Fruit fly (Drosophila melanogaster) whole organism, wandering third instar larva: ENCODE measurements around the gene CG16815.

Experiments used
- Abd-B ChIP-seq: fragments of >200 bp; optimal IDR thresholded peaks from 2 replicates; lab custom pipeline; 2017; ENCODE audit warnings: missing biosample characterization, missing genetic modification characterization
- CG32264 ChIP-seq: fragments of 200-800 bp; sonication (Bioruptor generic); optimal IDR thresholded peaks from 2 replicates; lab custom pipeline; 2016; ENCODE audit warnings: missing biosample characterization, missing genetic modification characterization
- CG9705 ChIP-seq: fragments of 200-800 bp; sonication (Bioruptor generic); optimal IDR thresholded peaks from 2 replicates; lab custom pipeline; 2018; ENCODE audit warnings: missing biosample characterization, mild to moderate bottlenecking, missing genetic modification characterization
- CrebA ChIP-seq: fragments of 200-800 bp; sonication (Bioruptor generic); optimal IDR thresholded peaks from 2 replicates; lab custom pipeline; 2016; ENCODE audit warnings: missing biosample characterization, mild to moderate bottlenecking, missing genetic modification characterization, borderline replicate concordance
- Dfd ChIP-seq: fragments of >200 bp; optimal IDR thresholded peaks from 2 replicates; lab custom pipeline; 2017; ENCODE audit warnings: missing biosample characterization, missing genetic modification characterization
- Dif ChIP-seq: fragments of 200-275, 200-300 bp; sonication (Bioruptor generic); optimal IDR thresholded peaks from 2 replicates; lab custom pipeline; 2018; ENCODE audit warnings: missing biosample characterization, missing genetic modification characterization; ENCODE audit not compliant: partially characterized antibody
- GATAd ChIP-seq: sonication (Bioruptor generic); optimal IDR thresholded peaks from 2 replicates; lab custom pipeline; 2016; ENCODE audit warnings: missing biosample characterization, missing genetic modification characterization
- Hnf4 ChIP-seq: fragments of 200-800 bp; sonication (Bioruptor generic); optimal IDR thresholded peaks from 2 replicates; lab custom pipeline; 2016; ENCODE audit warnings: missing biosample characterization, mild to moderate bottlenecking, missing genetic modification characterization
- Hr78 ChIP-seq: fragments of >200 bp; optimal IDR thresholded peaks from 2 replicates; lab custom pipeline; 2017; ENCODE audit warnings: missing biosample characterization, missing genetic modification characterization
- Hr83 ChIP-seq: fragments of 200-300 bp; sonication (Bioruptor generic); optimal IDR thresholded peaks from 2 replicates; lab custom pipeline; 2016; ENCODE audit warnings: missing biosample characterization, mild to moderate bottlenecking, missing genetic modification characterization, moderate library complexity; ENCODE audit not compliant: poor library complexity, severe bottlenecking
- Jra ChIP-seq: sonication (Bioruptor generic); optimal IDR thresholded peaks from 2 replicates; lab custom pipeline; 2016; ENCODE audit warnings: missing biosample characterization, missing genetic modification characterization
- Mio ChIP-seq: sonication (Bioruptor generic); optimal IDR thresholded peaks from 2 replicates; lab custom pipeline; 2016; ENCODE audit warnings: missing biosample characterization, missing genetic modification characterization
- Myc ChIP-seq: fragments of >200 bp; optimal IDR thresholded peaks from 2 replicates; lab custom pipeline; 2017
- N ChIP-seq: fragments of >200 bp; optimal IDR thresholded peaks from 2 replicates; lab custom pipeline; 2018; ENCODE audit warnings: missing biosample characterization, missing external identifiers, missing genetic modification characterization
- Sp1 ChIP-seq: fragments of 200-800 bp; sonication (Bioruptor generic); optimal IDR thresholded peaks from 3 replicates; lab custom pipeline; 2019; ENCODE audit warnings: missing biosample characterization, mild to moderate bottlenecking, missing genetic modification characterization, moderate library complexity
- Vsx2 ChIP-seq: fragments of 200-300, 225-300 bp; sonication (Bioruptor generic); optimal IDR thresholded peaks from 2 replicates; lab custom pipeline; 2018; ENCODE audit warnings: missing biosample characterization, missing genetic modification characterization; ENCODE audit not compliant: partially characterized antibody
- br ChIP-seq: fragments of 200-800 bp; sonication (Bioruptor generic); optimal IDR thresholded peaks from 2 replicates; lab custom pipeline; 2016; ENCODE audit warnings: missing biosample characterization, missing genetic modification characterization
- brk ChIP-seq: fragments of 200-800 bp; sonication (Bioruptor generic); optimal IDR thresholded peaks from 2 replicates; lab custom pipeline; 2016; ENCODE audit warnings: missing biosample characterization, mild to moderate bottlenecking, missing genetic modification characterization
- dl ChIP-seq, 2 experiments: fragments of 175-275, 200-275 bp in 1 of 2; fragments of 200-275 bp in 1 of 2; sonication (Bioruptor generic); optimal IDR thresholded peaks; lab custom pipeline; 2018; ENCODE audit warnings: mild to moderate bottlenecking in 2 of 2, missing biosample characterization in 2 of 2, missing genetic modification characterization in 2 of 2, moderate library complexity in 2 of 2; ENCODE audit not compliant: partially characterized antibody in 2 of 2, insufficient read depth in 1 of 2
- dmrt93B ChIP-seq: fragments of 200-800 bp; sonication (Bioruptor generic); optimal IDR thresholded peaks from 2 replicates; lab custom pipeline; 2018; ENCODE audit warnings: missing biosample characterization, mild to moderate bottlenecking, missing genetic modification characterization
- dsf ChIP-seq: sonication (Bioruptor generic); optimal IDR thresholded peaks from 2 replicates; lab custom pipeline; 2016; ENCODE audit warnings: missing biosample characterization, missing genetic modification characterization, borderline replicate concordance
- ey ChIP-seq: fragments of 200-800 bp; sonication (Bioruptor generic); optimal IDR thresholded peaks from 2 replicates; lab custom pipeline; 2016; ENCODE audit warnings: missing biosample characterization, missing genetic modification characterization
- foxo ChIP-seq, 2 experiments: fragments of 200-800 bp; sonication (Bioruptor generic); optimal IDR thresholded peaks; 2 replicates in 1 of 2; 3 replicates in 1 of 2; lab custom pipeline; 2016 to 2017; ENCODE audit warnings: missing biosample characterization in 2 of 2, missing genetic modification characterization in 2 of 2
- h ChIP-seq: fragments of 200-800 bp; sonication (Bioruptor generic); optimal IDR thresholded peaks from 3 replicates; lab custom pipeline; 2016; ENCODE audit warnings: missing biosample characterization, mild to moderate bottlenecking, missing genetic modification characterization
- jim ChIP-seq: fragments of 175-275, 200-325 bp; sonication (Bioruptor generic); optimal IDR thresholded peaks from 2 replicates; lab custom pipeline; 2016; ENCODE audit warnings: missing biosample characterization, mild to moderate bottlenecking, missing genetic modification characterization
- pan ChIP-seq: fragments of >200 bp; optimal IDR thresholded peaks from 2 replicates; lab custom pipeline; 2017
- psq ChIP-seq: fragments of 200-800 bp; sonication (Bioruptor generic); optimal IDR thresholded peaks from 3 replicates; lab custom pipeline; 2017; ENCODE audit warnings: missing biosample characterization, mild to moderate bottlenecking, missing genetic modification characterization, moderate library complexity
- rgr ChIP-seq: fragments of 200-800 bp; sonication (Bioruptor generic); optimal IDR thresholded peaks from 3 replicates; lab custom pipeline; 2016; ENCODE audit warnings: missing biosample characterization, mild to moderate bottlenecking, missing genetic modification characterization
- sage ChIP-seq: fragments of 200-800 bp; sonication (Bioruptor generic); optimal IDR thresholded peaks from 2 replicates; lab custom pipeline; 2016; ENCODE audit warnings: missing biosample characterization, mild to moderate bottlenecking, missing genetic modification characterization
- tai ChIP-seq: sonication (Bioruptor generic); optimal IDR thresholded peaks from 2 replicates; lab custom pipeline; 2016; ENCODE audit warnings: missing biosample characterization, missing genetic modification characterization
- woc ChIP-seq: sonication (Bioruptor generic); optimal IDR thresholded peaks from 2 replicates; lab custom pipeline; 2016; ENCODE audit warnings: missing biosample characterization, mild to moderate bottlenecking, missing genetic modification characterization

CG16815 gene

DNA sequence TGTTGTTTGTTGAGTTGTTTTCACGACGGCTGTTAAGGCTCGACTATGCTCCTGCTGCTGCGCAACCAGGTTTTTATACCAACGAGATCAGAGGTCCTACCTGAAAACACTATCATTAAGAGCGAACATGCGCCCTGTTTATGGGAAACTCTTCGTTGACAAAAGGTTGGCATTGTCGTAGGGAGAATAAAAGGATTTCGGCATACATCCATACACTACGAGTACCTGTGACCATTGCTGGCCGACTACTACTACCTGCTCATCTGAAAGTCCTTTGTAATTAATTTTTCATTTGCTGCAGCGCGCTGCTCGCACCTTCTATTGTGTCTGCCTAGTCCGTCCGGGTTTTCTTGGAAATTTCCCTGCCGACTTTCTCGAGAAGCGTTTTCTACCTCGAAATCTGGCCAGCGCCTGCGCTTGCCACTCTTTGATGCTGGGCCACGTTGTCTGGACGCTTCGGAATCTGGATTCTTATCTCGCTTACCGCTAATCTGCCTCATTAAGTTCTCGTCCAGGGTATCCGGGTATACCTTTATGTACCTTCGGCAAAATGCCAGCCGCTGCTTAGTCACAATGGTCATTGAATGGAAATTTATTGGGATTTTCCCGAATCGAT, 4.3 kb upstream of the CG16815 start, which contains the start of gene CG15480:
Gene CG15480, minus strand, starts transcription at position 51 of the 616 bp plus-strand sequence.
- TF ChIP-seq Hnf4 (GFP tag; lab: Kevin White, UChicago) (no peak), Myc (lab: Kevin White, UChicago) (no peak), brk (no peak), CG9705 (no peak)

DNA sequence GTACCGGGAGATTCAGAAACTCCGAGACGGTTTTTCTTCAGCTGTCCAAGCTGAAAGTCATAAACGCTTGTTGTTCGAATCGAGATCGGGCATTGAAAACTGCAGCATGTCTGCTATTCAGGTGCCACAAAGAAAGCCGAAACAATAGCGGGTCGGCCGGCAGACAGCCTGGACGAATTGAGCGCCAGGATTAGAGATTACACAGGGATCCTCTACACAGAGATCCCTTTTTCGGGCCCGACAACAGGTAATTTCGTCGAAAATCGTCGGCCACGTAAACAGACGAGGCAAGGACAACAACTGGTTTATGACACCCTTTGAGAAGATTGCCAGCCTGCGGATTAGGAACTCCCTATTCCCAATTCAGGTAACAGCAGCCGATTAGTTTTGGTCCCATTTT, 2.4 kb upstream of the CG16815 start, which contains the start of gene CG16813:
Gene CG16813, plus strand, starts transcription at position 288 of the 400 bp plus-strand sequence.
- TF ChIP-seq ey (GFP tag; lab: Kevin White, UChicago) = no peak
- TF ChIP-seq Myc (lab: Kevin White, UChicago) = no peak
- no peak for TF ChIP-seq Hr78
- no peak for TF ChIP-seq h (GFP tag; lab: Kevin White, UChicago)

DNA sequence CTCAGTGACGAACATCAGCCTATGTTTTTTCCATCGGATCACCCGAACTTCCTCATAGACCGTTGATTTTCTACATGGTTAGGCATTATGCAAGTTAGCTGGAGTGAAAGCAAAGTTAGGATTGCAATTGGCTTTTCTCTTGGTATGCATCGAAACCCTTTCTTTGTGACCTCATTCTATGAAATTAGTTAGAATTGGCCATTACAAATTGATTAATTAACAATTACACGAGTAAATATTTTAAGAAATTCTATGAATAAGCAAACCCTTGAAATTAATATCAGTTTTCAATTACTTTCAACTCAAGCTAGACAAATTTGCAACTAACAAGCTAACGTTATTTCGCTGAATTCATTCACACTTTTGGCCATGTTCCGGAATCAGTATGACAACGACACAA, 2.1 kb downstream of the CG16815 start, which contains the start of gene Prosalpha6T:
Gene Prosalpha6T, plus strand, starts transcription at position 301 of the 400 bp plus-strand sequence.
- TF ChIP-seq tai = no peak
- no peak for TF ChIP-seq pan (lab: Kevin White, UChicago)
- no peak for TF ChIP-seq woc (GFP tag; lab: Kevin White, UChicago)
- no peak for TF ChIP-seq Dif (GFP tag; lab: Kevin White, UChicago)
- TF ChIP-seq Hr83 = no peak
- TF ChIP-seq, all 38 proteins: peak for 0

DNA sequence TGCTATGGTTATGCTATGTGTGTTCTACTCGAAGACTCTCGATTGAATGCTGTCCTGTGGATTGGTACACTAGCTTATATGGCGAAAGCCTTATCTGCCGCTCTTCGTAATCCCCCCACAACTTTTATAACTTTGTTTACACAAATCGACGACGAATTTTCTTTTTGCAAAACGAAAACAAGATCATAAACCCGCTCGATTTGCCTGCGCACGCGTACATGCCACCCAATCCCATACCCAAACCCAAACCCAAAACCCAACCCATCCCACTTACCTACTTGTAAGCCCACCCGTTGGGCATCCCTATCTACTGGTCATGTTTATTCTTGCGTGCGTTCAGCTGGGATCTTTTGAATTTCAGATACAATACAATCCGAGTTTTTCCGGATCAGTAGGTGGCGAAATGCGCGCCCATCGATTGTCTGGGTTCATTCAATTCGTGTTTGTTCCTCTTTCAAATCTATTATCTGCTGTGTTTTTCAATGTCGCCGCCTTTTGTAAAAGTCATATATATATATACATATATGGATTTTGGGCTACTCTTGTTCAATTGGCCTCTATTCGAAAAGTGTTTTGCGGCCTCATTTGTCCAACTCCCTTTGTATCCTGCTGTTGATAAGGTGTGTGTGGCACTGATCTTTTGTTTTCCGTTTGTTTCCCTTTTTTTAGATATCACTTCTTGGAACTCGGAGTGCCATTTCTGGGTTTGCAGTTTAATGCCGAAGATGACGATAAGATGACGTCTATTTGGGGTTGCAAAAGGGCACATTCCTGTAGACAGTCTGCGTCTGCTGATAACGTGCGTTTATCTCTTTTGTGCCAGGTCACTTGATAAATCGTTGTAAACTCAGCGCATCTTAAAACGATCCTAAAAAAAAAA, 5.2 kb downstream of the CG16815 start, which contains the start of gene Mabi:
Gene Mabi, minus strand, starts transcription at position 51 of the 880 bp plus-strand sequence.
- TF ChIP-seq dmrt93B = no peak
- no peak for TF ChIP-seq dl (GFP tag; optimal IDR thresholded peaks at IDR 0.05; lab: Kevin White, UChicago; ENCODE audit: insufficient read depth in 1 of 2, partially characterized antibody in 2 of 2)
- TF ChIP-seq dsf = no peak
- TF ChIP-seq woc (GFP tag; lab: Kevin White, UChicago) = no peak
- no peak for TF ChIP-seq GATAd (GFP tag; lab: Kevin White, UChicago)
- TF ChIP-seq jim (GFP tag; lab: Kevin White, UChicago) = no peak
- TF ChIP-seq rgr (GFP tag; lab: Kevin White, UChicago) = no peak
- no peak for TF ChIP-seq sage (GFP tag; lab: Kevin White, UChicago)
- no peak for TF ChIP-seq CG32264 (GFP tag; lab: Kevin White, UChicago)
- TF ChIP-seq CG9705 = no peak
- no peak for TF ChIP-seq Myc (lab: Kevin White, UChicago)
- no peak for TF ChIP-seq br
- no peak for TF ChIP-seq pan (lab: Kevin White, UChicago)

DNA sequence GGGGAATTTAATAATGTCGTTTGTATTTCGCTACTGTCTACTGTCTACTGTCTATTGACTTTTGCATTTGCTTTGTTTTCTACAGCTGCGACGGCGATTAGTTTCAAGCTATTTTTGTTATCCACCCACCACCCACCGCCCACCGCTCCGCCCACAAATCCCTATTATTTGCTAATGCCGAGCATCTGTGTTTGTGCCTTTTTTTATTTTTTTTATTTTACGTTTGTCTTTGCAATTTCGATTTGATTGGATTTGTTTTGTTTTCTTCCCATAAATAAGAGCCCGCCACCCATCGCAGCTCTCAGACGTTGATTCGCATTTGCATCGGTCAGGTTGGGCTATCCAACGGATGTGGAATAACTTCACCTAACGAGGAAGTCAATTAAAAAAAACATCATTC, 6.6 kb downstream of the CG16815 start, which contains the start of gene Jhbp14:
Gene Jhbp14, plus strand, starts transcription at position 301 of the 400 bp plus-strand sequence.
- TF ChIP-seq h (GFP tag; lab: Kevin White, UChicago) = no peak
- no peak for TF ChIP-seq Hr78
- no peak for TF ChIP-seq psq
- no peak for TF ChIP-seq pan (lab: Kevin White, UChicago)
- no peak for TF ChIP-seq br
- no peak for TF ChIP-seq N (GFP tag; lab: Kevin White, UChicago)
- TF ChIP-seq Hr83 = no peak

DNA sequence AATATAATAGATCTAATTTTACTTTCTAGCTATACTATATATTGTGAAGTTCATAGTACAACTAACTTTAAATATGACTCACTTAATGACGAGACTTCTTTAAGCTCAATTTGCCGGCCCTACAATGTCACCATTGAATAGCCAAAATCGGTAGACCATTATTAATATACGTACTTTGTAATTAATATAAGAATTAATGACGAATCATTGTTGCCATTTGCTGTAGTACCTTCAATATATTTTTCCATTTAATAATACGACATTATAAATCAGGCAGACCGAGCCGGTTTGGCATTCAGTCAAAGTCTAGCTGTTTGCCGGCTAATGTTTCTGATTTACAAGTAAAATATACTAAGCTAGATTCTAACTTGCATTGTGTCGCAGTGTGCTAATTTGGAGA, 10.1 kb downstream of the CG16815 start, which contains the start of gene Jhbp13:
Gene Jhbp13, plus strand, starts transcription at position 301 of the 400 bp plus-strand sequence.
- no peak for TF ChIP-seq Jra
- TF ChIP-seq Hr83 = no peak
- TF ChIP-seq jim (GFP tag; lab: Kevin White, UChicago) = no peak
- no peak for TF ChIP-seq Sp1 (GFP tag; lab: Kevin White, UChicago)
- TF ChIP-seq Hr78 = no peak
- no peak for TF ChIP-seq Dfd (GFP tag; lab: Kevin White, UChicago)
- no peak for TF ChIP-seq Abd-B (GFP tag; lab: Kevin White, UChicago)
- TF ChIP-seq Mio (GFP tag; lab: Kevin White, UChicago) = no peak
- TF ChIP-seq CrebA (GFP tag; lab: Kevin White, UChicago) = no peak
- TF ChIP-seq foxo (GFP tag; optimal IDR thresholded peaks at IDR 0.05; lab: Kevin White, UChicago) = no peak
- no peak for TF ChIP-seq CG32264 (GFP tag; lab: Kevin White, UChicago)
- no peak for TF ChIP-seq psq
- TF ChIP-seq sage (GFP tag; lab: Kevin White, UChicago) = no peak
- no peak for TF ChIP-seq tai
- TF ChIP-seq Vsx2 (GFP tag; lab: Kevin White, UChicago) = no peak
